Worm (Caenorhabditis elegans) whole organism, L2 larva: ENCODE results near the gene K02E10.5.

Experiments
- ZK546.5 ChIP-seq: sonication (generic microtip); optimal IDR thresholded peaks from 2 replicates; lab custom pipeline; 2017; ENCODE audit warnings: missing biosample characterization, missing genetic modification characterization
- elt-3 ChIP-seq: sonication (generic microtip); optimal IDR thresholded peaks from 2 replicates; lab custom pipeline; 2017; ENCODE audit warnings: missing biosample characterization, missing genetic modification characterization
- mdl-1 ChIP-seq, 2 experiments: fragments of 150-350 bp in 1 of 2; sonication (generic microtip) in 1 of 2; optimal IDR thresholded peaks; 2 replicates each; lab custom pipeline; 2017; ENCODE audit warnings: missing biosample characterization in 2 of 2, missing genetic modification characterization in 2 of 2
- nhr-11 ChIP-seq: fragments of 150-350 bp; optimal IDR thresholded peaks from 2 replicates; lab custom pipeline; 2014; ENCODE audit warnings: missing biosample characterization, missing genetic modification characterization

ce11 chrX:2522658-2523057, 43.9 kb upstream of the K02E10.5 start:
- TF ChIP-seq nhr-11 (tag; lab: Kevin White, UChicago) (no peak), mdl-1 (tag; optimal IDR thresholded peaks at IDR 0.05; lab: Kevin White, UChicago) (no peak), elt-3 (no peak), ZK546.5 (no peak)
